Fruit fly (Drosophila melanogaster) whole organism, embryonic: ENCODE data around the gene CG17959.

Experiments
- CG34376 ChIP-seq: fragments of 200-800 bp; sonication (Bioruptor generic); optimal IDR thresholded peaks from 2 replicates; lab custom pipeline; 2018; ENCODE audit warnings: missing biosample characterization, mild to moderate bottlenecking, missing genetic modification characterization
- CG42726 ChIP-seq: fragments of 200-800 bp; sonication (Bioruptor generic); IDR thresholded peaks from 2 replicates; pipeline ENCODE4 v1.3.6; 2022; ENCODE audit warnings: missing biosample characterization, missing genetic modification characterization; ENCODE audit not compliant: partially characterized antibody
- dmrt11E ChIP-seq: fragments of 200-800 bp; sonication (Bioruptor generic); optimal IDR thresholded peaks from 3 replicates; lab custom pipeline; 2018; ENCODE audit warnings: missing biosample characterization, mild to moderate bottlenecking, missing genetic modification characterization, moderate library complexity
- fu2 ChIP-seq: fragments of 200-800 bp; sonication (Bioruptor generic); optimal IDR thresholded peaks from 2 replicates; lab custom pipeline; 2016; ENCODE audit warnings: missing biosample characterization, missing genetic modification characterization
- psq ChIP-seq: fragments of 200-800 bp; sonication (Bioruptor generic); optimal IDR thresholded peaks from 2 replicates; lab custom pipeline; 2017; ENCODE audit warnings: missing biosample characterization, missing genetic modification characterization
- ttk ChIP-seq: fragments of 200-800 bp; sonication (Bioruptor generic); IDR thresholded peaks from 2 replicates; pipeline ENCODE4 v2.1.2; 2022; ENCODE audit warnings: missing biosample characterization, missing genetic modification characterization
- yki ChIP-seq: fragments of >200 bp; optimal IDR thresholded peaks from 3 replicates; lab custom pipeline; 2018

DNA sequence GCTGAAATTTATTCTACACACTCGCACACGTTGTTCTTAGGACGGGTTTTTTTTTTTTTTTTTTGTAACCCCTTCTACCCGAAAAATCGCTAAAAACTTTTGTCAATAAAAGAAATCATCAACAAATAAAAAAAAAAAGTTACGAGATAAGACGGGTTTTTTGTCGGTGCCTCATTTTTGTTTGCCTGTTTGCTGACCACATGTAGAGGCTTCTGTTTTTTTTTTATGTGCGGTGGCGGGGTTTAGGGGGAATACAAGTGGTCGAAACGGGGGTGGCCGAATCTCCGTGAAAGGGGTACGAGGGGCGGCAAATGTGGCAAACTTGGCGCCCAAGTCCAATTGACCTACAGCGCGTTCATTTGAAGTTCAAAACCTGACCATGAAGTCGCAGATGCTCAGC is 28.3 kb upstream of the CG17959 start:
- TF ChIP-seq fu2 (GFP tag; lab: Kevin White, UChicago) (no peak), yki (lab: Kevin White, UChicago) (no peak), CG34376 (GFP tag; lab: Kevin White, UChicago) (no peak), psq (GFP tag; lab: Kevin White, UChicago) (no peak), ttk (GFP tag; lab: Robert Waterston, UW) (peak; percentile 42; the same call in 1 of the 2 replicates), dmrt11E (tag; lab: Kevin White, UChicago) (no peak), CG42726 (GFP tag; lab: Robert Waterston, UW) (no peak)
